Fruit fly (Drosophila melanogaster) S2 (cell line): ENCODE results near the gene Pka-C2.

Source experiments
- CG8478 ChIP-seq: fragments of >200 bp; optimal IDR thresholded peaks from 2 replicates; lab custom pipeline; 2018
- CTCF ChIP-seq, 2 experiments: fragments of >200 bp; optimal IDR thresholded peaks; 2 replicates each; lab custom pipeline; 2018

dm6 chr3R:30741371-30741770 lies 44.4 kb upstream of the Pka-C2 start:
- no peak for TF ChIP-seq CTCF (optimal IDR thresholded peaks at IDR 0.05; lab: Kevin White, UChicago)
- no peak for TF ChIP-seq CG8478 (lab: Kevin White, UChicago)
